Worm (Caenorhabditis elegans): Measurements from ENCODE around the gene nspe-8.

ce11 chrII:12626887-12627286 is 5.1 kb upstream of the nspe-8 start, which contains the start of gene nspe-7:
- TF ChIP-seq unc-62 (GFP tag; optimal IDR thresholded peaks at IDR 0.05 in 1 of 2) (no peak), unc-62 (tag; optimal IDR thresholded peaks at IDR 0.05) (no peak), fos-1 (tag; optimal IDR thresholded peaks at IDR 0.05) (no peak), dmd-6 (GFP tag; IDR thresholded peaks at IDR 0.05) (no peak), ceh-82 (tag; optimal IDR thresholded peaks at IDR 0.05) (no peak), zag-1 (tag; optimal IDR thresholded peaks at IDR 0.05) (no peak), lin-13 (GFP tag; optimal IDR thresholded peaks at IDR 0.05) (no peak), mes-2 (tag; optimal IDR thresholded peaks at IDR 0.05; ENCODE audit: poor library complexity, severe bottlenecking) (no peak), ama-1 (optimal IDR thresholded peaks at IDR 0.05) (no peak), sdz-12 (GFP tag; optimal IDR thresholded peaks at IDR 0.05) (no peak), lin-39 (tag; optimal IDR thresholded peaks at IDR 0.05) (no peak), fkh-10 (GFP tag; optimal IDR thresholded peaks at IDR 0.05) (no peak), pqm-1 (tag; optimal IDR thresholded peaks at IDR 0.05) (no peak)
